Worm (Caenorhabditis elegans) whole organism, midembryonic: ENCODE measurements around the gene tpi-1.

Experiments
- T22C8.4 ChIP-seq: fragments of 200-800 bp; sonication (Bioruptor generic); IDR thresholded peaks from 2 replicates; pipeline ENCODE4 v1.3.6; 2022; ENCODE audit warnings: missing genetic modification characterization, missing compliant biosample characterization
- cog-1 ChIP-seq: sonication (generic microtip); optimal IDR thresholded peaks from 2 replicates; lab custom pipeline; 2016; ENCODE audit warnings: missing genetic modification characterization, missing compliant biosample characterization
- flt-1 ChIP-seq: fragments of 200-800 bp; sonication (Bioruptor generic); IDR thresholded peaks from 2 replicates; pipeline ENCODE4 v1.3.6; 2022; ENCODE audit warnings: missing genetic modification characterization, missing compliant biosample characterization
- klf-2 ChIP-seq: fragments of 200-800 bp; sonication (Bioruptor generic); conservative IDR thresholded peaks from 2 replicates; pipeline ENCODE4 v1.3.6; 2022; ENCODE audit warnings: missing genetic modification reagents, missing genetic modification characterization, missing compliant biosample characterization
- med-1 ChIP-seq: sonication (generic microtip); optimal IDR thresholded peaks from 2 replicates; lab custom pipeline; 2017; ENCODE audit warnings: missing genetic modification characterization, mild to moderate bottlenecking, missing compliant biosample characterization, antibody characterized with exemption, missing genetic modification reagents; ENCODE audit not compliant: insufficient read depth
- ztf-23 ChIP-seq: fragments of 200-800 bp; sonication (Bioruptor generic); IDR thresholded peaks from 2 replicates; pipeline ENCODE4 v1.3.6; 2022; ENCODE audit warnings: missing genetic modification reagents, missing genetic modification characterization, missing compliant biosample characterization
- ztf-29 ChIP-seq: fragments of 200-800 bp; sonication (Bioruptor generic); IDR thresholded peaks from 2 replicates; pipeline ENCODE4 v1.3.6; 2022; ENCODE audit warnings: missing genetic modification reagents, missing genetic modification characterization, missing compliant biosample characterization

DNA sequence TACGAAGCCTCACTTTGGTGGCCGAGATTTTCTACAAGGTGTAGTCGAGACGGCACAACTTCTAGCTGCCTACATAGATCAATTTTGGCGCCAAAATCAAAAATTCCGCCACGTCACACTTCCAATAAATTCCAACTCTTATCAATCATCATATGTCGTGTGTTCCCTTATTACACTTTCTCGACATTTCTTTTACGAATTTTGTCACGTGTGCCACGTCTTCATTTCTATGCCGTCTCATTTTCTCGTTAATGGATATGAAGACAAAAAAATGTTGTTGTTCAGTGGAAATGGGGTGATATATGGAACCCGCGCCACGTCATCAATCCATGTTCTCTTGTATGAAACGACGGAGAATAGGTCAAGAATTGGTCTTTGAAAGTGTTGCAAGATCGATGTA is 12.7 kb upstream of the tpi-1 start:
- no peak for TF ChIP-seq ztf-23
- no peak for TF ChIP-seq cog-1 (tag; lab: Kevin White, UChicago)
- TF ChIP-seq flt-1 = no peak
- no peak for TF ChIP-seq ztf-29 (GFP tag; lab: Robert Waterston, UW)
- TF ChIP-seq med-1 = no peak
- TF ChIP-seq klf-2 (GFP tag; lab: Robert Waterston, UW) = no peak
- no peak for TF ChIP-seq T22C8.4
